Worm (Caenorhabditis elegans) whole organism, L3 larva: Measurements from ENCODE around the gene E02C12.6.

Source experiments
- R02D3.7 ChIP-seq: fragments of 150-350 bp; optimal IDR thresholded peaks from 2 replicates; lab custom pipeline; 2014; ENCODE audit warnings: missing biosample characterization, missing genetic modification characterization
- ZK546.5 ChIP-seq: sonication (generic microtip); optimal IDR thresholded peaks from 2 replicates; lab custom pipeline; 2017; ENCODE audit warnings: missing biosample characterization, missing genetic modification characterization
- aly-2 ChIP-seq: fragments of 150-350 bp; optimal IDR thresholded peaks from 2 replicates; lab custom pipeline; 2014; ENCODE audit warnings: missing biosample characterization, missing genetic modification characterization
- ceh-16 ChIP-seq: sonication (generic microtip); optimal IDR thresholded peaks from 2 replicates; lab custom pipeline; 2017; ENCODE audit warnings: missing biosample characterization, missing genetic modification characterization
- egl-27 ChIP-seq: sonication (generic microtip); optimal IDR thresholded peaks from 4 replicates; lab custom pipeline; 2017; ENCODE audit warnings: missing biosample characterization, missing genetic modification reagents, missing genetic modification characterization
- elt-1 ChIP-seq: fragments of 150-350 bp; optimal IDR thresholded peaks from 2 replicates; lab custom pipeline; 2014; ENCODE audit warnings: missing biosample characterization, missing genetic modification characterization
- elt-2 ChIP-seq: sonication (generic microtip); optimal IDR thresholded peaks from 2 replicates; lab custom pipeline; 2016; ENCODE audit warnings: missing genetic modification reagents, mild to moderate bottlenecking, missing genetic modification characterization, missing compliant biosample characterization
- fkh-2 ChIP-seq: fragments of 150-350 bp; optimal IDR thresholded peaks from 2 replicates; lab custom pipeline; 2014; ENCODE audit warnings: missing biosample characterization, missing genetic modification reagents, missing genetic modification characterization
- fos-1 ChIP-seq: fragments of 150-350 bp; optimal IDR thresholded peaks from 2 replicates; lab custom pipeline; 2014; ENCODE audit warnings: missing biosample characterization, missing genetic modification characterization
- hmg-11 ChIP-seq: sonication (generic microtip); optimal IDR thresholded peaks from 2 replicates; lab custom pipeline; 2016; ENCODE audit warnings: missing genetic modification characterization, missing compliant biosample characterization
- lin-15B ChIP-seq: fragments of 150-350 bp; optimal IDR thresholded peaks from 2 replicates; lab custom pipeline; 2014; ENCODE audit warnings: missing biosample characterization, missing genetic modification characterization
- lsy-12 ChIP-seq: sonication (generic microtip); optimal IDR thresholded peaks from 2 replicates; lab custom pipeline; 2016; ENCODE audit warnings: mild to moderate bottlenecking, missing genetic modification characterization, missing compliant biosample characterization
- nfya-1 ChIP-seq: sonication (generic microtip); optimal IDR thresholded peaks from 2 replicates; lab custom pipeline; 2017; ENCODE audit warnings: missing genetic modification characterization, mild to moderate bottlenecking, missing compliant biosample characterization, antibody characterized with exemption, moderate library complexity; ENCODE audit not compliant: insufficient read depth
- nhr-11 ChIP-seq: fragments of 150-350 bp; optimal IDR thresholded peaks from 2 replicates; lab custom pipeline; 2014; ENCODE audit warnings: missing biosample characterization, missing genetic modification characterization
- nhr-23 ChIP-seq: fragments of 150-350 bp; optimal IDR thresholded peaks from 2 replicates; lab custom pipeline; 2014; ENCODE audit warnings: missing biosample characterization, missing genetic modification reagents, missing genetic modification characterization
- nhr-25 ChIP-seq: sonication (generic microtip); optimal IDR thresholded peaks from 2 replicates; lab custom pipeline; 2017; ENCODE audit warnings: missing biosample characterization, missing genetic modification characterization
- nhr-77 ChIP-seq: fragments of 150-350 bp; optimal IDR thresholded peaks from 2 replicates; lab custom pipeline; 2014; ENCODE audit warnings: missing biosample characterization, missing genetic modification characterization
- pha-4 ChIP-seq: fragments of 150-350 bp; optimal IDR thresholded peaks from 2 replicates; lab custom pipeline; 2014; ENCODE audit warnings: missing biosample characterization, missing genetic modification reagents, missing genetic modification characterization
- tbx-2 ChIP-seq: sonication (generic microtip); optimal IDR thresholded peaks from 2 replicates; lab custom pipeline; 2016; ENCODE audit warnings: mild to moderate bottlenecking, missing genetic modification characterization, missing compliant biosample characterization
- zag-1 ChIP-seq: fragments of 150-350 bp; optimal IDR thresholded peaks from 2 replicates; lab custom pipeline; 2014; ENCODE audit warnings: missing biosample characterization, missing genetic modification characterization

E02C12.6 gene

DNA sequence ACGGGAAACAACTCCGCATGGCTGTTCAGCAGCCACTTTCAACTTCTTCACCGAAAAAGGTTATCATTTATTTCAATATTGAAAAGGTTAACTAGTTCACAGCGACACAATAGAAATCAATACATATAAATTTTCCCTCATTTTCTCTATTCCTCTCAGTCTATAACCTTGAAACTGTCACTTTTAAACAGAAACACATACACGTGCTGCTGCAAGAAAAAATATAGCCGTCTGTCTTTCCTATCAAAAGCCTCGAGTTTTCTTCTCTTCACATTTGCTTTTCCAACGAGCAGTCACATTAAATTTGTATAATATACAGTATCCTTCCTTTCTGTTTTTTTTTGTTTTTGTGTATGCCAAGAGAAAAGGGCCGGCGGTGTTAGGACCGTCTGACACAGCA is 46.7 kb downstream of the E02C12.6 start:
- TF ChIP-seq ceh-16 (tag; lab: Kevin White, UChicago): no peak
- TF ChIP-seq fkh-2: no peak
- TF ChIP-seq ZK546.5: no peak
- no peak for TF ChIP-seq tbx-2 (tag; lab: Kevin White, UChicago)
- TF ChIP-seq pha-4 (tag; lab: Kevin White, UChicago): peak; percentile 14
- peak; percentile 20 for TF ChIP-seq elt-2 (tag; lab: Kevin White, UChicago)
- peak; percentile 65 for TF ChIP-seq nhr-25 (tag; lab: Kevin White, UChicago)
- TF ChIP-seq nhr-23 (tag; lab: Kevin White, UChicago): no peak
- no peak for TF ChIP-seq nhr-77 (tag; lab: Kevin White, UChicago)
- TF ChIP-seq lsy-12: no peak
- TF ChIP-seq fos-1 (tag; lab: Kevin White, UChicago): no peak

DNA sequence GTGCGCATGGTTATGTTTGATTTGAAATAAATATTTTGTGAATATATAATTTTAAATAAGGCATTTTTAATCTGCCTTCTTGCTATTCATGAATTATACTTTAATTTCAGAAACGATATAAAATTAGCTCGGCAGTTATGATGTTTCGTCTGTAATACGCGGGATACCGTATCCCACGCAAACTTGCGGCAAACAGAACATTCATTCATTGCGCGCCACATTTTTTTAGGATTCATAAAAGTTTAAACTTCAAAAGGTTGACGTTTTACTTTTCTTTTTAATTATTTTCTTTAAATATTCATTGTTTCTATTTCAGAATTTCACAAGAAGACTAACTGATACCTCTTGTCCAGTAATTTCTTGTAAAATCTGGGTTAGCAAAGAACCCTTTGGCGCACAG is 48.0 kb downstream of the E02C12.6 start, which contains the start of gene tag-153:
Gene tag-153 (plus strand): TSS at position 200 of the 400 bp plus-strand sequence.
- TF ChIP-seq hmg-11 (tag; lab: Kevin White, UChicago) (no peak), ZK546.5 (no peak), egl-27 (no peak), lin-15B (tag; lab: Kevin White, UChicago) (no peak), nhr-11 (tag; lab: Kevin White, UChicago) (no peak), elt-1 (tag; lab: Kevin White, UChicago) (no peak), pha-4 (tag; lab: Kevin White, UChicago) (no peak), elt-2 (tag; lab: Kevin White, UChicago) (no peak), aly-2 (no peak)

DNA sequence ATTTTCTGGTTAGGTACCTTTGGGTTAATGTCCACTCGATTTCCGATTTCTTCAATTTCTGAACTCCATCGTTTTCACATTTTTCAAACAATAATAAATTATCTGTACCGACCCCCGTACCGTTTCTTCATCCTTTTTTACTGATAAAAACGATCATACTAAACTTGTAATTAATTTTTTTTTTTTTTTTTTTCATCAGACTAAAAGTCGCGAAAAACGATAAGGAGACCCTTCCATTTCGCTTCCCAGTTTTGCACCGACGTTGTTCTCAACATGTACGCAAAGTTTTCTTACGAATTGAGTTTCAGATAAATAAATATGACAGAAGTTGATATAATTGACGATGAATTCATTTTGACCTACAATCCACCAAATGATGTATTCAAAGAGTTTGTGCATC is 49.7 kb downstream of the E02C12.6 start, which contains the start of gene F44A2.7:
Gene F44A2.7 (plus strand): TSS at position 301 of the 400 bp plus-strand sequence.
- no peak for TF ChIP-seq R02D3.7 (tag; lab: Kevin White, UChicago)
- TF ChIP-seq lsy-12: no peak
- TF ChIP-seq ZK546.5: no peak
- no peak for TF ChIP-seq nfya-1
- no peak for TF ChIP-seq zag-1 (tag; lab: Kevin White, UChicago)
- peak; percentile 13 for TF ChIP-seq elt-2 (tag; lab: Kevin White, UChicago)
- TF ChIP-seq nhr-11 (tag; lab: Kevin White, UChicago): no peak
